Fruit fly (Drosophila melanogaster): ENCODE measurements around the gene Upf2.

Gene Upf2

dm6 chrX:8075300-8075927 is at the start of gene Upf2, which contains the start of gene CG1571:
TSS of gene Upf2 (minus strand) at chrX:8075466.
TSS of gene CG1571 (plus strand) at chrX:8075877.
- TF ChIP-seq CG10348 (GFP tag; IDR thresholded peaks at IDR 0.05) (no peak), CG14655 (GFP tag; optimal IDR thresholded peaks at IDR 0.05) (no peak), Snoo (tag; optimal IDR thresholded peaks at IDR 0.05) (no peak), Ets98B (GFP tag; IDR thresholded peaks at IDR 0.05) (no peak), CG15710 (tag; optimal IDR thresholded peaks at IDR 0.05) (no peak), EcR (GFP tag; optimal IDR thresholded peaks at IDR 0.05) (no peak), rn (GFP tag; IDR thresholded peaks at IDR 0.05) (no peak), gl (tag; optimal IDR thresholded peaks at IDR 0.05) (no peak), CG13204 (GFP tag; optimal IDR thresholded peaks at IDR 0.05) (no peak), CG4496 (GFP tag; IDR thresholded peaks at IDR 0.05) (no peak), CG12605 (GFP tag; IDR thresholded peaks at IDR 0.05) (no peak), CG9948 (tag; optimal IDR thresholded peaks at IDR 0.05) (no peak), CG34367 (tag; optimal IDR thresholded peaks at IDR 0.05) (no peak), CG8301 (tag; optimal IDR thresholded peaks at IDR 0.05) (no peak), fd96Ca (GFP tag; IDR thresholded peaks at IDR 0.05) (no peak)

dm6 chrX:8122834-8123233 is 47.6 kb upstream of the Upf2 start:
- TF ChIP-seq D1 (tag; optimal IDR thresholded peaks at IDR 0.05): no peak
- no peak for TF ChIP-seq CG13204 (GFP tag; optimal IDR thresholded peaks at IDR 0.05)
- no peak for TF ChIP-seq rn (GFP tag; IDR thresholded peaks at IDR 0.05)
- peak; percentile 38 for TF ChIP-seq CG15710 (tag; optimal IDR thresholded peaks at IDR 0.05)
- peak; percentile 33 for TF ChIP-seq CG17806 (tag; optimal IDR thresholded peaks at IDR 0.05)
- TF ChIP-seq CG12605 (GFP tag; IDR thresholded peaks at IDR 0.05): peak; percentile 18
- TF ChIP-seq CG8301 (tag; optimal IDR thresholded peaks at IDR 0.05): peak; percentile 65
- TF ChIP-seq Pif1B (GFP tag; optimal IDR thresholded peaks at IDR 0.05): peak; percentile 49
- peak; percentile 38 for TF ChIP-seq Pif1A (GFP tag; optimal IDR thresholded peaks at IDR 0.05)
- no peak for TF ChIP-seq CG10348 (GFP tag; IDR thresholded peaks at IDR 0.05)
- no peak for TF ChIP-seq EcR (GFP tag; optimal IDR thresholded peaks at IDR 0.05)
- TF ChIP-seq Snoo (tag; optimal IDR thresholded peaks at IDR 0.05): no peak
- TF ChIP-seq CG14655 (GFP tag; optimal IDR thresholded peaks at IDR 0.05): peak; percentile 66
- TF ChIP-seq Ets98B (GFP tag; IDR thresholded peaks at IDR 0.05): 0 out of 2 replicates have a peak, but pooled peaks have one; percentile 40
- TF ChIP-seq CG9948 (tag; optimal IDR thresholded peaks at IDR 0.05): peak; percentile 38
- peak; percentile 60; the same call in 1 of the 3 replicates for TF ChIP-seq CG4496 (GFP tag; IDR thresholded peaks at IDR 0.05)
- TF ChIP-seq fd96Ca (GFP tag; IDR thresholded peaks at IDR 0.05): peak; percentile 57; the same call in 2 of the 3 replicates
- no peak for TF ChIP-seq gl (tag; optimal IDR thresholded peaks at IDR 0.05)
- peak; percentile 21 for TF ChIP-seq CG34367 (tag; optimal IDR thresholded peaks at IDR 0.05)
- peak; percentile 50 for TF ChIP-seq CG8159 (tag; optimal IDR thresholded peaks at IDR 0.05)
- TF ChIP-seq CG32121 (GFP tag; IDR thresholded peaks at IDR 0.05): peak; percentile 62

dm6 chrX:8120939-8121338 is 45.7 kb upstream of the Upf2 start, which contains the start of gene CG2260:
TSS of gene CG2260 (minus strand) at chrX:8121147.
- TF ChIP-seq EcR (GFP tag; optimal IDR thresholded peaks at IDR 0.05) (no peak), fd96Ca (GFP tag; IDR thresholded peaks at IDR 0.05) (no peak), CG32121 (GFP tag; IDR thresholded peaks at IDR 0.05) (no peak), CG4496 (GFP tag; IDR thresholded peaks at IDR 0.05) (no peak)

dm6 chrX:8116813-8117212 is 41.5 kb upstream of the Upf2 start, which contains the start of gene CG1575:
TSS of gene CG1575 (plus strand) at chrX:8117012.
- TF ChIP-seq gl (tag; optimal IDR thresholded peaks at IDR 0.05) (no peak), Pif1B (GFP tag; optimal IDR thresholded peaks at IDR 0.05) (no peak), CG34367 (tag; optimal IDR thresholded peaks at IDR 0.05) (no peak), Ets98B (GFP tag; IDR thresholded peaks at IDR 0.05) (no peak), CG17806 (tag; optimal IDR thresholded peaks at IDR 0.05) (no peak)

- no peak for TF ChIP-seq CG8159 (tag; optimal IDR thresholded peaks at IDR 0.05)
- TF ChIP-seq CG15710 (tag; optimal IDR thresholded peaks at IDR 0.05): no peak
- TF ChIP-seq Pif1B (GFP tag; optimal IDR thresholded peaks at IDR 0.05): peak; percentile 0
- TF ChIP-seq Pif1A (GFP tag; optimal IDR thresholded peaks at IDR 0.05): peak; percentile 23
- no peak for TF ChIP-seq CG12605 (GFP tag; IDR thresholded peaks at IDR 0.05)
- TF ChIP-seq CG32121 (GFP tag; IDR thresholded peaks at IDR 0.05): no peak
Observed at dm6 chrX:8115717-8116311, 40.5 kb upstream of the Upf2 start, which contains the start of gene Gclc. TSS of gene Gclc (minus strand) at chrX:8116147.

- TF ChIP-seq fd96Ca (GFP tag; IDR thresholded peaks at IDR 0.05) (no peak), CG4496 (GFP tag; IDR thresholded peaks at IDR 0.05) (no peak), CG12605 (GFP tag; IDR thresholded peaks at IDR 0.05) (no peak), CG15710 (tag; optimal IDR thresholded peaks at IDR 0.05) (no peak), CG17806 (tag; optimal IDR thresholded peaks at IDR 0.05) (no peak), CG8159 (tag; optimal IDR thresholded peaks at IDR 0.05) (no peak), CG32121 (GFP tag; IDR thresholded peaks at IDR 0.05) (no peak), gl (tag; optimal IDR thresholded peaks at IDR 0.05) (no peak), CG9948 (tag; optimal IDR thresholded peaks at IDR 0.05) (no peak), Pif1A (GFP tag; optimal IDR thresholded peaks at IDR 0.05) (no peak), Snoo (tag; optimal IDR thresholded peaks at IDR 0.05) (no peak), CG8301 (tag; optimal IDR thresholded peaks at IDR 0.05) (no peak), D1 (tag; optimal IDR thresholded peaks at IDR 0.05) (no peak), EcR (GFP tag; optimal IDR thresholded peaks at IDR 0.05) (no peak)
Observed at dm6 chrX:8115343-8115676, 40.0 kb upstream of the Upf2 start.

All from whole organism, pupa.